Worm (Caenorhabditis elegans) whole organism, L4 larva: ENCODE results near the gene C08F8.6.

Experiments used
- ama-1 ChIP-seq: fragments of 150-350 bp; optimal IDR thresholded peaks from 2 replicates; lab custom pipeline; 2014; ENCODE audit warnings: inconsistent platforms, mixed read lengths
- ceh-20 ChIP-seq: fragments of 200-800 bp; sonication (Bioruptor generic); IDR thresholded peaks from 2 replicates; pipeline ENCODE4 v1.3.6; 2022; ENCODE audit warnings: missing genetic modification reagents, missing genetic modification characterization, missing compliant biosample characterization
- daf-8 ChIP-seq: fragments of 200-800 bp; sonication (Bioruptor generic); IDR thresholded peaks from 2 replicates; pipeline ENCODE4 v1.3.6; 2022; ENCODE audit warnings: missing genetic modification characterization, missing compliant biosample characterization
- lim-7 ChIP-seq: fragments of 200-800 bp; sonication (Bioruptor generic); IDR thresholded peaks from 2 replicates; pipeline ENCODE4 v1.3.6; 2022; ENCODE audit warnings: missing genetic modification characterization, missing compliant biosample characterization
- mdl-1 ChIP-seq, 2 experiments: fragments of 150-350 bp in 1 of 2; sonication (generic microtip) in 1 of 2; optimal IDR thresholded peaks; 2 replicates each; lab custom pipeline; 2014 to 2017; ENCODE audit warnings: missing biosample characterization in 2 of 2, missing genetic modification characterization in 2 of 2
- pqm-1 ChIP-seq: sonication (generic microtip); optimal IDR thresholded peaks from 2 replicates; lab custom pipeline; 2017; ENCODE audit warnings: missing biosample characterization, missing genetic modification characterization
- saeg-2 ChIP-seq: fragments of 200-800 bp; sonication (Bioruptor generic); IDR thresholded peaks from 2 replicates; pipeline ENCODE4 v1.3.6; 2022; ENCODE audit warnings: missing genetic modification reagents, missing genetic modification characterization, missing compliant biosample characterization
- unc-62 ChIP-seq, 3 experiments: fragments of 150-350 bp in 1 of 3; sonication (generic microtip); optimal IDR thresholded peaks in 2 of 3; peaks in 1 of 3; 1 replicate in 1 of 3; 2 replicates in 2 of 3; lab custom pipeline; 2014 to 2017; ENCODE audit warnings: missing biosample characterization in 3 of 3, missing genetic modification characterization in 3 of 3, missing genetic modification reagents in 3 of 3, missing genotype in 1 of 3
- zag-1 ChIP-seq: fragments of 150-350 bp; optimal IDR thresholded peaks from 2 replicates; lab custom pipeline; 2014; ENCODE audit warnings: missing biosample characterization, missing genetic modification characterization

- TF ChIP-seq lim-7 (GFP tag; lab: Robert Waterston, UW): no peak
- no peak for TF ChIP-seq daf-8 (GFP tag; lab: Robert Waterston, UW)
- TF ChIP-seq unc-62 (GFP tag; optimal IDR thresholded peaks at IDR 0.05 in 1 of 2; lab: Kevin White, UChicago): no peak
- TF ChIP-seq unc-62 (tag; optimal IDR thresholded peaks at IDR 0.05; lab: Kevin White, UChicago): no peak
- TF ChIP-seq ama-1 (lab: Kevin White, UChicago): no peak
- TF ChIP-seq pqm-1: no peak
- no peak for TF ChIP-seq zag-1 (tag; lab: Kevin White, UChicago)
- TF ChIP-seq ceh-20 (GFP tag; lab: Robert Waterston, UW): no peak
- TF ChIP-seq mdl-1 (tag; optimal IDR thresholded peaks at IDR 0.05; lab: Kevin White, UChicago): no peak
- no peak for TF ChIP-seq saeg-2 (GFP tag; lab: Robert Waterston, UW)
These were observed 44.7 kb downstream of the C08F8.6 start for ce11 chrIV:11119972-11120562.
